Worm (Caenorhabditis elegans) whole organism, L4 larva: Measurements from ENCODE around the gene hex-5.
A peak's percentile ranks its signal among the peaks of the same experiment; 100 is the strongest.

ENCODE experiments used
- Y5F2A.4 ChIP-seq: fragments of 200-800 bp; sonication (Bioruptor generic); optimal IDR thresholded peaks from 2 replicates; lab custom pipeline; 2018; ENCODE audit warnings: mild to moderate bottlenecking, missing genetic modification characterization, missing compliant biosample characterization
- attf-4 ChIP-seq: sonication (generic microtip); optimal IDR thresholded peaks from 3 replicates; lab custom pipeline; 2017; ENCODE audit warnings: missing biosample characterization, missing genetic modification characterization
- cey-2 ChIP-seq: sonication (generic microtip); optimal IDR thresholded peaks from 3 replicates; lab custom pipeline; 2017; ENCODE audit warnings: missing genetic modification characterization, mild to moderate bottlenecking, missing compliant biosample characterization, antibody characterized with exemption, borderline replicate concordance; ENCODE audit not compliant: insufficient read depth
- ctbp-1 ChIP-seq: fragments of 200-800 bp; sonication (Bioruptor generic); IDR thresholded peaks from 2 replicates; pipeline ENCODE4 v1.3.6; 2022; ENCODE audit warnings: missing genetic modification reagents, missing genetic modification characterization, missing compliant biosample characterization
- daf-8 ChIP-seq: fragments of 200-800 bp; sonication (Bioruptor generic); IDR thresholded peaks from 2 replicates; pipeline ENCODE4 v1.3.6; 2022; ENCODE audit warnings: missing genetic modification characterization, missing compliant biosample characterization
- hlh-30 ChIP-seq: sonication (generic microtip); optimal IDR thresholded peaks from 2 replicates; lab custom pipeline; 2017; ENCODE audit warnings: antibody characterized with exemption, mild to moderate bottlenecking, missing genetic modification characterization, missing compliant biosample characterization; ENCODE audit not compliant: insufficient read depth
- lin-1 ChIP-seq: fragments of 200-800 bp; sonication (Bioruptor generic); IDR thresholded peaks from 2 replicates; pipeline ENCODE4 v1.3.6; 2022; ENCODE audit warnings: missing genetic modification reagents, missing genetic modification characterization, missing compliant biosample characterization
- mdt-29 ChIP-seq: fragments of 200-800 bp; sonication (Bioruptor generic); IDR thresholded peaks from 2 replicates; pipeline ENCODE4 v1.3.6; 2022; ENCODE audit warnings: missing genetic modification reagents, missing genetic modification characterization, missing compliant biosample characterization
- nhr-111 ChIP-seq: fragments of 200-800 bp; sonication (Bioruptor generic); optimal IDR thresholded peaks from 2 replicates; lab custom pipeline; 2018; ENCODE audit warnings: mild to moderate bottlenecking, missing genetic modification characterization, missing compliant biosample characterization
- nhr-25 ChIP-seq: sonication (generic microtip); optimal IDR thresholded peaks from 2 replicates; lab custom pipeline; 2017; ENCODE audit warnings: missing genetic modification characterization, mild to moderate bottlenecking, missing compliant biosample characterization, antibody characterized with exemption, moderate library complexity, borderline replicate concordance; ENCODE audit not compliant: insufficient read depth
- nhr-6 ChIP-seq: fragments of 150-350 bp; optimal IDR thresholded peaks from 2 replicates; lab custom pipeline; 2014; ENCODE audit warnings: missing biosample characterization, missing genetic modification characterization
- pha-4 ChIP-seq, 2 experiments: fragments of 150-350 bp in 1 of 2; fragments of 200-800 bp in 1 of 2; sonication (Bioruptor generic) in 1 of 2; IDR thresholded peaks in 1 of 2; optimal IDR thresholded peaks in 1 of 2; 2 replicates each; pipeline versions ENCODE4 v1.3.6 to Lab custom; 2014 to 2022; ENCODE audit warnings: missing genetic modification characterization in 2 of 2, missing genetic modification reagents in 2 of 2, missing biosample characterization in 1 of 2, missing compliant biosample characterization in 1 of 2
- unc-62 ChIP-seq, 3 experiments: fragments of 150-350 bp in 1 of 3; sonication (generic microtip); optimal IDR thresholded peaks in 2 of 3; peaks in 1 of 3; 1 replicate in 1 of 3; 2 replicates in 2 of 3; lab custom pipeline; 2014 to 2017; ENCODE audit warnings: missing biosample characterization in 3 of 3, missing genetic modification characterization in 3 of 3, missing genetic modification reagents in 3 of 3, missing genotype in 1 of 3
- vab-7 ChIP-seq: fragments of 200-800 bp; sonication (Bioruptor generic); IDR thresholded peaks from 2 replicates; pipeline ENCODE4 v1.3.6; 2022; ENCODE audit warnings: missing genetic modification reagents, missing genetic modification characterization, missing compliant biosample characterization
- zfp-3 ChIP-seq: fragments of 200-800 bp; sonication (Bioruptor generic); conservative IDR thresholded peaks from 2 replicates; pipeline ENCODE4 v1.3.6; 2022; ENCODE audit warnings: missing genetic modification reagents, missing genetic modification characterization, missing compliant biosample characterization
- zip-2 ChIP-seq: fragments of 150-350 bp; optimal IDR thresholded peaks from 2 replicates; lab custom pipeline; 2014; ENCODE audit warnings: missing biosample characterization, missing genetic modification characterization
- ztf-7 ChIP-seq: fragments of 150-350 bp; optimal IDR thresholded peaks from 2 replicates; lab custom pipeline; 2014; ENCODE audit warnings: missing biosample characterization, missing genetic modification characterization

The hex-5 gene

DNA sequence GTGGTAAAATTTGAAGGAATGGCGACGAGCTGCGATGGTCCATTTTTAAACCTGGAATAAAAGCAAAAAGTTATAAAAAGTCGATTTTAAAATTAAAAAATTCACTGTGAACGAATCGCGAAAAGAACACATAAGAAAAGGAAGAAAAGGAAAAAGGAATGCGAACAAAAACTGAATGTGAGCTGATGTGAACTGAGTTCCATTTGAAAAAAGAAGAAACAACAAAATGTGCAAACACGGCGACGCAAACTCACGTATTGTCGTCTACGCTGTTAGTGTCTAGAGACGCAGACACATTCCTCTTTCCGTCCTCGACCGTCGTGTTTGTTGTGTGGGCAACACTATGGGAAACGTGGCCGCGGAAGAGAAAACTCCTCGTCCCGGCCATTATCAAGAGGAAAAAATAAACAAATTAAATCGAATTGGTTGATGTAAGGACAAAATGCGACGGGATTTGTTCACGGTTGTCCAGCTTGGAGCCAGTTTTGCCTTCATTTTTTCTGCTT lies 51.3 kb downstream of the hex-5 start, which contains the start of the genes C27C12.1 and C27C12.4 (continued):
- TF ChIP-seq pha-4 (GFP tag; IDR thresholded peaks at IDR 0.05; lab: Robert Waterston, UW) (no peak), pha-4 (tag; optimal IDR thresholded peaks at IDR 0.05; lab: Kevin White, UChicago) (peak; percentile 92), mdt-29 (GFP tag; lab: Robert Waterston, UW) (no peak), zip-2 (tag; lab: Kevin White, UChicago) (peak; percentile 57), hlh-30 (peak; percentile 86), nhr-111 (no peak), nhr-6 (tag; lab: Kevin White, UChicago) (peak; percentile 76), ztf-7 (peak; percentile 57), daf-8 (no peak), cey-2 (tag; lab: Kevin White, UChicago) (no peak), ctbp-1 (peak; percentile 53; the same call in 1 of the 2 replicates), lin-1 (GFP tag; lab: Robert Waterston, UW) (peak; percentile 35; the same call in 1 of the 2 replicates), nhr-25 (tag; lab: Kevin White, UChicago) (peak; percentile 31), zfp-3 (GFP tag; lab: Robert Waterston, UW) (no peak), attf-4 (tag; lab: Kevin White, UChicago) (no peak), Y5F2A.4 (no peak)

DNA sequence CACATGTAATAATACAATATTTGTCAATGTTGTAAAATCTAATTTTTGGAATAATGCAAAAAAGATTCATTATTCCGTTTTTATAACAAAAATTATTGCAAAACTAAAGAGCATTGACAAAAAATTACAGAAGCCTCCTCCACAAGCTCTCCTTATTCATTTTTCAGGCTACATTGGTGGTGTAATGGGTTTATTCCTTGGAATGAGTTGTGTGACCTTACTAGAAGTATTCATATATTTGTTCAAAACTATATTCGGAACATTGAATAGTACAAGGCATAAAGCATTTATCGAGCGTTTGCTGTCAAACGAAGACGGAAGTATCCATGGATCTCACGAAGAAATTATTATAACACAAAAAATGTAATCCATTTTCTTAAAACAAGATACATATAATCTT lies 53.2 kb downstream of the hex-5 start:
- peak in 1 of 2 experiments; percentile 26 for TF ChIP-seq unc-62 (GFP tag; optimal IDR thresholded peaks at IDR 0.05 in 1 of 2; lab: Kevin White, UChicago)
- no peak for TF ChIP-seq unc-62 (tag; optimal IDR thresholded peaks at IDR 0.05; lab: Kevin White, UChicago)
- no peak for TF ChIP-seq vab-7 (GFP tag; lab: Robert Waterston, UW)
- no peak for TF ChIP-seq attf-4 (tag; lab: Kevin White, UChicago)
- TF ChIP-seq, all 104 proteins: peak for 1
